Fruit fly (Drosophila melanogaster) whole organism, embryonic: ENCODE data around the gene CG12017.

ENCODE experiments used
- Antp ChIP-seq: fragments of 200-800 bp; sonication (Bioruptor generic); optimal IDR thresholded peaks from 3 replicates; lab custom pipeline; 2016; ENCODE audit warnings: missing biosample characterization, missing genetic modification characterization
- Bdp1 ChIP-seq: fragments of 200-800 bp; sonication (Bioruptor generic); optimal IDR thresholded peaks from 3 replicates; lab custom pipeline; 2016; ENCODE audit warnings: missing biosample characterization, missing genetic modification characterization
- CG10321 ChIP-seq: fragments of 200-800 bp; sonication (Bioruptor generic); IDR thresholded peaks from 2 replicates; pipeline ENCODE4 v1.3.6; 2022; ENCODE audit warnings: missing biosample characterization, missing genetic modification characterization
- CG11093 ChIP-seq: fragments of 200-800 bp; sonication (Bioruptor generic); IDR thresholded peaks from 3 replicates; pipeline ENCODE4 v1.3.6; 2022; ENCODE audit warnings: missing biosample characterization, missing genetic modification characterization
- CG11723 ChIP-seq: fragments of 200-800 bp; sonication (Bioruptor generic); optimal IDR thresholded peaks from 2 replicates; lab custom pipeline; 2017; ENCODE audit warnings: missing biosample characterization, mild to moderate bottlenecking, missing genetic modification characterization
- CG12942 ChIP-seq: fragments of 200-800 bp; sonication (Bioruptor generic); optimal IDR thresholded peaks from 3 replicates; lab custom pipeline; 2016; ENCODE audit warnings: missing biosample characterization, missing genetic modification characterization
- CG13287 ChIP-seq: fragments of 200-800 bp; sonication (Bioruptor generic); IDR thresholded peaks from 2 replicates; pipeline ENCODE4 v1.3.6; 2022; ENCODE audit warnings: missing biosample characterization, missing genetic modification characterization; ENCODE audit not compliant: partially characterized antibody
- CG14710 ChIP-seq: fragments of 200-800 bp; sonication (Bioruptor generic); optimal IDR thresholded peaks from 3 replicates; lab custom pipeline; 2019; ENCODE audit warnings: missing biosample characterization, mild to moderate bottlenecking, missing genetic modification characterization, moderate library complexity
- CG15696 ChIP-seq: fragments of 200-800 bp; sonication (Bioruptor generic); optimal IDR thresholded peaks from 2 replicates; lab custom pipeline; 2019; ENCODE audit warnings: missing biosample characterization, mild to moderate bottlenecking, missing genetic modification characterization, moderate library complexity
- CG16779 ChIP-seq: fragments of 200-800 bp; sonication (Bioruptor generic); IDR thresholded peaks from 2 replicates; pipeline ENCODE4 v1.3.6; 2022; ENCODE audit warnings: missing biosample characterization, missing genetic modification characterization
- CG17186 ChIP-seq: fragments of 200-800 bp; sonication (Bioruptor generic); optimal IDR thresholded peaks from 3 replicates; lab custom pipeline; 2017; ENCODE audit warnings: missing biosample characterization, missing genetic modification reagents, missing genetic modification characterization
- CG17359 ChIP-seq: fragments of 200-800 bp; sonication (Bioruptor generic); optimal IDR thresholded peaks from 3 replicates; lab custom pipeline; 2018; ENCODE audit warnings: missing biosample characterization, mild to moderate bottlenecking, missing genetic modification characterization, moderate library complexity
- CG17912 ChIP-seq: fragments of 200-800 bp; sonication (Bioruptor generic); optimal IDR thresholded peaks from 2 replicates; lab custom pipeline; 2018; ENCODE audit warnings: missing biosample characterization, mild to moderate bottlenecking, missing genetic modification characterization
- CG18764 ChIP-seq: fragments of 200-800 bp; sonication (Bioruptor generic); optimal IDR thresholded peaks from 3 replicates; lab custom pipeline; 2016; ENCODE audit warnings: missing biosample characterization, missing genetic modification characterization
- CG2116 ChIP-seq: fragments of 200-800 bp; sonication (Bioruptor generic); optimal IDR thresholded peaks from 3 replicates; lab custom pipeline; 2018; ENCODE audit warnings: missing biosample characterization, mild to moderate bottlenecking, missing genetic modification characterization
- CG3065 ChIP-seq: fragments of 200-800 bp; sonication (Bioruptor generic); optimal IDR thresholded peaks from 2 replicates; lab custom pipeline; 2016; ENCODE audit warnings: missing biosample characterization, missing genetic modification characterization
- CG4730 ChIP-seq: fragments of 200-800 bp; sonication (Bioruptor generic); IDR thresholded peaks from 2 replicates; pipeline ENCODE4 v1.3.6; 2022; ENCODE audit warnings: missing biosample characterization, missing genetic modification characterization
- CG6689 ChIP-seq: fragments of 200-800 bp; sonication (Bioruptor generic); IDR thresholded peaks from 2 replicates; pipeline ENCODE4 v1.3.6; 2022; ENCODE audit warnings: missing biosample characterization, missing genetic modification characterization
- CG6765 ChIP-seq: fragments of 200-800 bp; sonication (Bioruptor generic); optimal IDR thresholded peaks from 3 replicates; lab custom pipeline; 2017; ENCODE audit warnings: missing biosample characterization, mild to moderate bottlenecking, missing genetic modification characterization
- CG6791 ChIP-seq: fragments of 200-800 bp; sonication (Bioruptor generic); IDR thresholded peaks from 3 replicates; pipeline ENCODE4 v1.3.6; 2022; ENCODE audit warnings: missing biosample characterization, missing genetic modification characterization; ENCODE audit not compliant: partially characterized antibody
- CG7963 ChIP-seq: fragments of 200-800 bp; sonication (Bioruptor generic); IDR thresholded peaks from 3 replicates; pipeline ENCODE4 v1.3.6; 2022; ENCODE audit warnings: missing biosample characterization, missing genetic modification characterization; ENCODE audit not compliant: partially characterized antibody
- Chrac-16 ChIP-seq: fragments of 200-800 bp; sonication (Bioruptor generic); optimal IDR thresholded peaks from 3 replicates; lab custom pipeline; 2016; ENCODE audit warnings: missing biosample characterization, missing genetic modification characterization
- Dbx ChIP-seq: fragments of 200-800 bp; sonication (Bioruptor generic); IDR thresholded peaks from 3 replicates; pipeline ENCODE4 v1.3.6; 2022; ENCODE audit warnings: missing biosample characterization, missing genetic modification characterization
- HLH54F ChIP-seq: fragments of 200-800 bp; sonication (Bioruptor generic); optimal IDR thresholded peaks from 3 replicates; lab custom pipeline; 2016; ENCODE audit warnings: missing biosample characterization, missing genetic modification characterization
- Hand ChIP-seq: fragments of 200-800 bp; sonication (Bioruptor generic); optimal IDR thresholded peaks from 2 replicates; lab custom pipeline; 2017; ENCODE audit warnings: mild to moderate bottlenecking, missing biosample characterization, missing genetic modification reagents, missing genetic modification characterization
- Hey ChIP-seq: fragments of 200-800 bp; sonication (Bioruptor generic); optimal IDR thresholded peaks from 3 replicates; lab custom pipeline; 2018; ENCODE audit warnings: missing biosample characterization, mild to moderate bottlenecking, missing genetic modification characterization
- HmgZ ChIP-seq: fragments of 200-800 bp; sonication (Bioruptor generic); optimal IDR thresholded peaks from 2 replicates; lab custom pipeline; 2018; ENCODE audit warnings: missing biosample characterization, mild to moderate bottlenecking, missing genetic modification characterization
- Lpt ChIP-seq: fragments of >200 bp; optimal IDR thresholded peaks from 2 replicates; lab custom pipeline; 2018; ENCODE audit warnings: missing biosample characterization, missing genetic modification characterization
- Meics ChIP-seq: fragments of 200-800 bp; sonication (Bioruptor generic); optimal IDR thresholded peaks from 2 replicates; lab custom pipeline; 2017; ENCODE audit warnings: missing biosample characterization, mild to moderate bottlenecking, missing genetic modification characterization
- Mes4 ChIP-seq: fragments of 200-800 bp; sonication (Bioruptor generic); optimal IDR thresholded peaks from 2 replicates; lab custom pipeline; 2016; ENCODE audit warnings: missing biosample characterization, missing genetic modification characterization
- NK7.1 ChIP-seq: fragments of 200-800 bp; sonication (Bioruptor generic); optimal IDR thresholded peaks from 3 replicates; lab custom pipeline; 2016; ENCODE audit warnings: missing biosample characterization, missing genetic modification characterization
- Opbp ChIP-seq: fragments of 200-800 bp; sonication (Bioruptor generic); IDR thresholded peaks from 3 replicates; pipeline ENCODE4 v1.3.6; 2022; ENCODE audit warnings: missing biosample characterization, missing genetic modification characterization; ENCODE audit not compliant: partially characterized antibody
- Ravus ChIP-seq: fragments of 200-800 bp; sonication (Bioruptor generic); IDR thresholded peaks from 2 replicates; pipeline ENCODE4 v1.3.6; 2022; ENCODE audit warnings: missing biosample characterization, missing genetic modification characterization
- Rfx ChIP-seq: fragments of 200-800 bp; sonication (Bioruptor generic); IDR thresholded peaks from 2 replicates; pipeline ENCODE4 v1.3.6; 2022; ENCODE audit warnings: missing biosample characterization, missing genetic modification characterization
- Sry-β ChIP-seq: fragments of 200-800 bp; sonication (Bioruptor generic); optimal IDR thresholded peaks from 2 replicates; lab custom pipeline; 2018; ENCODE audit warnings: missing biosample characterization, mild to moderate bottlenecking, missing genetic modification characterization, moderate library complexity
- Sry-δ ChIP-seq: fragments of 200-800 bp; sonication (Bioruptor generic); optimal IDR thresholded peaks from 2 replicates; lab custom pipeline; 2016; ENCODE audit warnings: missing biosample characterization, missing genetic modification characterization
- cas ChIP-seq: fragments of 200-800 bp; sonication (Bioruptor generic); IDR thresholded peaks from 2 replicates; pipeline ENCODE4 v1.3.6; 2022; ENCODE audit warnings: missing biosample characterization, missing genetic modification characterization
- cg ChIP-seq: fragments of 200-800 bp; sonication (Bioruptor generic); optimal IDR thresholded peaks from 3 replicates; lab custom pipeline; 2019; ENCODE audit warnings: missing biosample characterization, mild to moderate bottlenecking, missing genetic modification characterization, moderate library complexity
- danr ChIP-seq: fragments of 200-800 bp; sonication (Bioruptor generic); IDR thresholded peaks from 2 replicates; pipeline ENCODE4 v1.3.6; 2022; ENCODE audit warnings: missing biosample characterization, missing genetic modification characterization
- ewg ChIP-seq: fragments of 200-800 bp; sonication (Bioruptor generic); optimal IDR thresholded peaks from 3 replicates; lab custom pipeline; 2017; ENCODE audit warnings: mild to moderate bottlenecking, missing biosample characterization, missing genetic modification reagents, missing genetic modification characterization
- fd102C ChIP-seq: fragments of 200-800 bp; sonication (Bioruptor generic); optimal IDR thresholded peaks from 2 replicates; lab custom pipeline; 2018; ENCODE audit warnings: missing biosample characterization, mild to moderate bottlenecking, missing genetic modification characterization, moderate library complexity
- fd3F ChIP-seq: fragments of 200-800 bp; sonication (Bioruptor generic); optimal IDR thresholded peaks from 2 replicates; lab custom pipeline; 2018; ENCODE audit warnings: missing biosample characterization, mild to moderate bottlenecking, missing genetic modification characterization, moderate library complexity
- gsb ChIP-seq: fragments of 200-800 bp; sonication (Bioruptor generic); IDR thresholded peaks from 2 replicates; pipeline ENCODE4 v1.3.6; 2022; ENCODE audit warnings: missing biosample characterization, missing genetic modification characterization
- ham ChIP-seq: fragments of 200-800 bp; sonication (Bioruptor generic); IDR thresholded peaks from 2 replicates; pipeline ENCODE4 v1.3.6; 2022; ENCODE audit warnings: missing biosample characterization, missing genetic modification characterization
- hb ChIP-seq: fragments of 200-800 bp; sonication (Bioruptor generic); IDR thresholded peaks from 3 replicates; pipeline ENCODE4 v1.3.6; 2022; ENCODE audit warnings: missing biosample characterization, missing genetic modification characterization; ENCODE audit not compliant: partially characterized antibody
- hbn ChIP-seq: fragments of 200-800 bp; sonication (Bioruptor generic); IDR thresholded peaks from 2 replicates; pipeline ENCODE4 v1.3.6; 2022; ENCODE audit warnings: missing biosample characterization, missing genetic modification characterization; ENCODE audit not compliant: partially characterized antibody
- hth ChIP-seq: fragments of >200 bp; optimal IDR thresholded peaks from 2 replicates; lab custom pipeline; 2017; ENCODE audit warnings: inconsistent platforms
- lilli ChIP-seq: fragments of 200-800 bp; sonication (Bioruptor generic); optimal IDR thresholded peaks from 3 replicates; lab custom pipeline; 2016; ENCODE audit warnings: missing biosample characterization, missing genetic modification characterization
- pnt ChIP-seq: fragments of 200-800 bp; sonication (Bioruptor generic); optimal IDR thresholded peaks from 3 replicates; lab custom pipeline; 2016; ENCODE audit warnings: missing biosample characterization, missing genetic modification characterization
- sd ChIP-seq: fragments of 200-800 bp; sonication (Bioruptor generic); optimal IDR thresholded peaks from 3 replicates; lab custom pipeline; 2018; ENCODE audit warnings: missing biosample characterization, mild to moderate bottlenecking, missing genetic modification characterization, moderate library complexity
- sima ChIP-seq: fragments of 200-800 bp; sonication (Bioruptor generic); optimal IDR thresholded peaks from 2 replicates; lab custom pipeline; 2016; ENCODE audit warnings: missing biosample characterization, missing genetic modification characterization
- wek ChIP-seq: fragments of 200-800 bp; sonication (Bioruptor generic); optimal IDR thresholded peaks from 3 replicates; lab custom pipeline; 2018; ENCODE audit warnings: missing biosample characterization, mild to moderate bottlenecking, missing genetic modification characterization, moderate library complexity

CG12017 gene

DNA sequence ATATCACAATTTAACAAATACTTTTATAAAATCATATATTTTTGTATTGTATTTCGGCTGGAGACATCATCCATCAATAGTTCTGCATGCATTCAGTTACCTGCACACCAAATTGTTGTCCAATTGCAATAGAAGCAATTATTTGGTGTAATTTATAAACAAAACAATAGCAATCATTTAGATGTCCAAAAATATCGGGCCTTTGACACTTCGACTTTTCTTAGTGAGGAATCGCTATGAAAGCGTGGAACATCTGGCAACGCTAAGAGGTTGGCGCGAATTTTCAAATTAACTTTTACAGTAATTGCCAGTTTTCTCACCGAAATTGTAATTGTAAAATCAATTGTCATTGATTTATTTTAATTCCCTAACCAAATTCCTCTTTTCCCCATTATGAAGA is 54.7 kb downstream of the CG12017 start, which contains the start of gene CG14969 (continued):
- TF ChIP-seq CG14710 (tag; lab: Kevin White, UChicago) (peak; percentile 37), CG10321 (GFP tag; lab: Robert Waterston, UW) (no peak), Hand (GFP tag; lab: Kevin White, UChicago) (no peak), CG18764 (GFP tag; lab: Kevin White, UChicago) (peak; percentile 97), HLH54F (GFP tag; lab: Kevin White, UChicago) (peak; percentile 4), CG17359 (tag; lab: Kevin White, UChicago) (no peak), hb (no peak), CG15696 (tag; lab: Kevin White, UChicago) (no peak), Lpt (no peak), Hey (tag; lab: Kevin White, UChicago) (no peak), Sry-β (no peak), pnt (GFP tag; lab: Kevin White, UChicago) (no peak), CG11093 (GFP tag; lab: Robert Waterston, UW) (no peak), cas (GFP tag; lab: Robert Waterston, UW) (no peak), Chrac-16 (GFP tag; lab: Kevin White, UChicago) (no peak), lilli (GFP tag; lab: Kevin White, UChicago) (peak; percentile 15), Ravus (GFP tag; lab: Robert Waterston, UW) (no peak), sd (tag; lab: Kevin White, UChicago) (no peak), NK7.1 (GFP tag; lab: Kevin White, UChicago) (no peak), ham (GFP tag; lab: Robert Waterston, UW) (no peak), CG17912 (no peak), wek (no peak), CG3065 (no peak), HmgZ (peak; percentile 22), CG13287 (GFP tag; lab: Robert Waterston, UW) (peak; percentile 67), cg (GFP tag; lab: Kevin White, UChicago) (no peak), Mes4 (no peak), hbn (GFP tag; lab: Robert Waterston, UW) (peak; percentile 37; the same call in 1 of the 2 replicates), CG6765 (GFP tag; lab: Kevin White, UChicago) (no peak), ewg (GFP tag; lab: Kevin White, UChicago) (no peak), CG6689 (GFP tag; lab: Robert Waterston, UW) (no peak), sima (no peak), CG12942 (no peak), CG16779 (GFP tag; lab: Robert Waterston, UW) (no peak), danr (GFP tag; lab: Robert Waterston, UW) (no peak), fd3F (no peak), Rfx (peak; percentile 46), CG6791 (GFP tag; lab: Robert Waterston, UW) (no peak), hth (lab: Kevin White, UChicago) (no peak), CG17186 (GFP tag; lab: Kevin White, UChicago) (no peak), CG4730 (GFP tag; lab: Robert Waterston, UW) (no peak), fd102C (GFP tag; lab: Kevin White, UChicago) (no peak), CG11723 (GFP tag; lab: Kevin White, UChicago) (no peak), gsb (GFP tag; lab: Robert Waterston, UW) (no peak), Opbp (GFP tag; lab: Robert Waterston, UW) (peak; percentile 64; the same call in 1 of the 3 replicates), Dbx (GFP tag; lab: Robert Waterston, UW) (no peak), CG2116 (GFP tag; lab: Kevin White, UChicago) (peak; percentile 95), Antp (GFP tag; lab: Kevin White, UChicago) (no peak), CG7963 (GFP tag; lab: Robert Waterston, UW) (no peak), Meics (GFP tag; lab: Kevin White, UChicago) (no peak), Sry-δ (peak; percentile 69), Bdp1 (GFP tag; lab: Kevin White, UChicago) (no peak)
